Worm (Caenorhabditis elegans): ENCODE data around the gene srx-80.

srx-80 gene

DNA sequence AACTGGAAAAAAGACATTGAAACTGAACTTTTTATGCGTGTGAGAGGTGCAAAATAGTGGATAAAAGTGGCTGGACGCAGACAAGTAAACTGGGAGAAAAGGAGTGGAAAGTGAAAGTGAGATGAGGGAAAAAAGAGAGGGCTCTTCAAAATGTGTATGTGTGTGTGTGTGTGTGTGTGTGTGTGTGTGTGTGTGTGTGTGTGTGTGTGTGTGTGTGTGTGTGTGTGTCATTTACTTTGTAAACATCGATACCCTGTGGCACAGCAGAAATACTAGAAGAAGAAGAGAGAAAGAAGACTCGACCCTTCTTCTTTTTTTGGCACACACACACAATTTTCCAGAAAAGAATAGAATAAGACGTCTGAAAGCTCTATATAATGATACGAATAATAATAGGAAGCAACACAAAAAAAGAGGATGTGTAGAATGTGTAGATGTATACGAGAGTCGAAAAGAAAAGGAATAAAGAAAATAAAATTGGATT, 45.1 kb downstream of the srx-80 start:
- TF ChIP-seq sem-2 (GFP tag; optimal IDR thresholded peaks at IDR 0.05) (no peak), M03D4.4 (tag; optimal IDR thresholded peaks at IDR 0.05) (peak; percentile 53), hlh-1 (tag; optimal IDR thresholded peaks at IDR 0.05) (no peak), lin-32 (GFP tag; optimal IDR thresholded peaks at IDR 0.05) (no peak), ceh-83 (GFP tag; optimal IDR thresholded peaks at IDR 0.05) (peak; percentile 32), nhr-2 (tag; optimal IDR thresholded peaks at IDR 0.05) (no peak), tbx-8 (GFP tag; optimal IDR thresholded peaks at IDR 0.05) (no peak), flh-1 (GFP tag; optimal IDR thresholded peaks at IDR 0.05) (no peak), ceh-43 (GFP tag; optimal IDR thresholded peaks at IDR 0.05) (no peak), unc-62 (GFP tag; optimal IDR thresholded peaks at IDR 0.05) (no peak), ceh-39 (tag; optimal IDR thresholded peaks at IDR 0.05) (no peak), ham-2 (GFP tag; optimal IDR thresholded peaks at IDR 0.05) (no peak), elt-3 (tag; optimal IDR thresholded peaks at IDR 0.05) (no peak), nhr-76 (tag; optimal IDR thresholded peaks at IDR 0.05) (no peak), nhr-237 (tag; optimal IDR thresholded peaks at IDR 0.05) (no peak), zip-8 (tag; optimal IDR thresholded peaks at IDR 0.05) (no peak), lin-13 (tag; optimal IDR thresholded peaks at IDR 0.05) (no peak), elt-1 (tag; optimal IDR thresholded peaks at IDR 0.05; ENCODE audit: borderline replicate concordance, insufficient read depth) (no peak), unc-120 (tag; optimal IDR thresholded peaks at IDR 0.05; ENCODE audit: poor library complexity, severe bottlenecking) (peak; percentile 13), pha-4 (tag; optimal IDR thresholded peaks at IDR 0.05) (peak; percentile 34), ztf-11 (tag; optimal IDR thresholded peaks at IDR 0.05) (no peak), mls-2 (tag; optimal IDR thresholded peaks at IDR 0.05) (peak; percentile 24), nhr-12 (tag; optimal IDR thresholded peaks at IDR 0.05) (no peak), cnd-1 (tag; optimal IDR thresholded peaks at IDR 0.05) (no peak), blmp-1 (tag; optimal IDR thresholded peaks at IDR 0.05) (no peak), nhr-28 (tag; optimal IDR thresholded peaks at IDR 0.05) (no peak), unc-39 (tag; optimal IDR thresholded peaks at IDR 0.05) (no peak), mab-5 (tag; optimal IDR thresholded peaks at IDR 0.05) (no peak), snpc-4 (tag; optimal IDR thresholded peaks at IDR 0.05) (no peak), ces-1 (GFP tag; optimal IDR thresholded peaks at IDR 0.05) (peak; percentile 70), sptf-1 (tag; optimal IDR thresholded peaks at IDR 0.05) (peak; percentile 41), drap-1 (GFP tag; optimal IDR thresholded peaks at IDR 0.05) (peak; percentile 23), bed-3 (GFP tag; optimal IDR thresholded peaks at IDR 0.05) (no peak), mep-1 (tag; optimal IDR thresholded peaks at IDR 0.05) (no peak), lsy-2 (tag; optimal IDR thresholded peaks at IDR 0.05) (no peak)

DNA sequence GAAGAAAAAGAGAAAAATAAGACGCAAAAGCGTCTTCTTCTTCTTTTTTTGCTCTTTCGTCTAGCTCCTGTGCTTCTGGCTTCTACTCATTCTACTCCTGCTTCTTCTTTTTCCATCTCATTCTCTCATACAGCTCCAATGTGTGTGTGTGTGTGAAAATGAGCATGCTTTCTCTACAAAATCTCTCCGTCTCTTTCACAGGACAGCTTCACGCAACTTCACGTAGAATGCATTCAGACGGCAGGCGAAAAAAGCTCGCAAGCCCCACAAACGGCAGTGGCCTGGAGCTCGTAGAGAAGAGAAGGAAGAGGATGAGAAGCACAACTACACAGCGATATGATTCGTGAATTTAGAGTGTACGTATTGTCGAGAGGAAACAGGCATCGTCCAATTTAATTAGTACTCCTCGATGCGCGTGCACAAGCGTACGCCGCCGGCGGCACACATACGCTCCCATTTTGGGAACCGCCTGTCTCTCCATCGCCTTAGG, 47.8 kb downstream of the srx-80 start:
- TF ChIP-seq mep-1 (tag; optimal IDR thresholded peaks at IDR 0.05) (peak; percentile 0), bed-3 (GFP tag; optimal IDR thresholded peaks at IDR 0.05) (no peak), tbx-8 (GFP tag; optimal IDR thresholded peaks at IDR 0.05) (no peak), sptf-1 (tag; optimal IDR thresholded peaks at IDR 0.05) (no peak), snpc-4 (tag; optimal IDR thresholded peaks at IDR 0.05) (no peak), elt-1 (tag; optimal IDR thresholded peaks at IDR 0.05; ENCODE audit: borderline replicate concordance, insufficient read depth) (no peak), drap-1 (GFP tag; optimal IDR thresholded peaks at IDR 0.05) (peak; percentile 38), lin-13 (tag; optimal IDR thresholded peaks at IDR 0.05) (no peak), flh-1 (GFP tag; optimal IDR thresholded peaks at IDR 0.05) (no peak), unc-39 (tag; optimal IDR thresholded peaks at IDR 0.05) (no peak), ceh-43 (GFP tag; optimal IDR thresholded peaks at IDR 0.05) (no peak), cnd-1 (tag; optimal IDR thresholded peaks at IDR 0.05) (no peak), hlh-1 (tag; optimal IDR thresholded peaks at IDR 0.05) (no peak), nhr-28 (tag; optimal IDR thresholded peaks at IDR 0.05) (no peak), nhr-237 (tag; optimal IDR thresholded peaks at IDR 0.05) (no peak), elt-3 (tag; optimal IDR thresholded peaks at IDR 0.05) (no peak), mls-2 (tag; optimal IDR thresholded peaks at IDR 0.05) (peak; percentile 57), ces-1 (GFP tag; optimal IDR thresholded peaks at IDR 0.05) (peak; percentile 96), zip-8 (tag; optimal IDR thresholded peaks at IDR 0.05) (no peak), nhr-76 (tag; optimal IDR thresholded peaks at IDR 0.05) (no peak), ham-2 (GFP tag; optimal IDR thresholded peaks at IDR 0.05) (no peak), lin-32 (GFP tag; optimal IDR thresholded peaks at IDR 0.05) (no peak), mab-5 (tag; optimal IDR thresholded peaks at IDR 0.05) (no peak), M03D4.4 (tag; optimal IDR thresholded peaks at IDR 0.05) (no peak), ceh-83 (GFP tag; optimal IDR thresholded peaks at IDR 0.05) (no peak), ztf-11 (tag; optimal IDR thresholded peaks at IDR 0.05) (no peak), unc-120 (tag; optimal IDR thresholded peaks at IDR 0.05; ENCODE audit: poor library complexity, severe bottlenecking) (peak; percentile 48), ceh-39 (tag; optimal IDR thresholded peaks at IDR 0.05) (no peak), nhr-12 (tag; optimal IDR thresholded peaks at IDR 0.05) (no peak), pha-4 (tag; optimal IDR thresholded peaks at IDR 0.05) (no peak), nhr-2 (tag; optimal IDR thresholded peaks at IDR 0.05) (no peak), lsy-2 (tag; optimal IDR thresholded peaks at IDR 0.05) (no peak)
